Fruit fly (Drosophila melanogaster) whole organism: Measurements from ENCODE around the gene Dus4.

Source experiments
- CG8478 ChIP-seq: fragments of >200 bp; optimal IDR thresholded peaks from 2 replicates; lab custom pipeline; 2018; ENCODE audit warnings: inconsistent platforms
- Dll ChIP-seq: fragments of >200 bp; optimal IDR thresholded peaks from 2 replicates; lab custom pipeline; 2017
- EcR ChIP-seq, 2 experiments: fragments of >200 bp; optimal IDR thresholded peaks; 2 replicates each; lab custom pipeline; 2017; ENCODE audit warnings: missing biosample characterization in 2 of 2, missing genetic modification characterization in 2 of 2, missing genetic modification reagents in 2 of 2
- pan ChIP-seq: fragments of >200 bp; optimal IDR thresholded peaks from 2 replicates; lab custom pipeline; 2017
- psq ChIP-seq: fragments of >200 bp; optimal IDR thresholded peaks from 2 replicates; lab custom pipeline; 2017
- usp ChIP-seq: fragments of >200 bp; optimal IDR thresholded peaks from 2 replicates; lab custom pipeline; 2017; ENCODE audit warnings: missing biosample characterization, missing genetic modification characterization, mixed read lengths

Gene Dus4

dm6 chr2L:19063090-19063692, at the start of gene Dus4:
Gene Dus4, plus strand, starts transcription at chr2L:19063295.
- no peak for TF ChIP-seq EcR (GFP tag; optimal IDR thresholded peaks at IDR 0.05; lab: Kevin White, UChicago)
- TF ChIP-seq psq (lab: Kevin White, UChicago): no peak
- TF ChIP-seq pan (lab: Kevin White, UChicago): no peak
- no peak for TF ChIP-seq Dll (lab: Kevin White, UChicago)
- TF ChIP-seq usp (GFP tag; lab: Kevin White, UChicago): no peak
- no peak for TF ChIP-seq CG8478 (lab: Kevin White, UChicago)

- no peak for TF ChIP-seq Dll (lab: Kevin White, UChicago)
- TF ChIP-seq pan (lab: Kevin White, UChicago): no peak
- no peak for TF ChIP-seq CG8478 (lab: Kevin White, UChicago)
- no peak for TF ChIP-seq psq (lab: Kevin White, UChicago)
- no peak for TF ChIP-seq usp (GFP tag; lab: Kevin White, UChicago)
- TF ChIP-seq EcR (GFP tag; optimal IDR thresholded peaks at IDR 0.05; lab: Kevin White, UChicago): no peak
Measured at dm6 chr2L:19014032-19014880, 48.8 kb upstream of the Dus4 start.

- TF ChIP-seq psq (lab: Kevin White, UChicago) (no peak), EcR (GFP tag; optimal IDR thresholded peaks at IDR 0.05; lab: Kevin White, UChicago) (no peak), Dll (lab: Kevin White, UChicago) (no peak), pan (lab: Kevin White, UChicago) (no peak), usp (GFP tag; lab: Kevin White, UChicago) (no peak), CG8478 (lab: Kevin White, UChicago) (no peak)
Measured at dm6 chr2L:19014881-19015366, 48.2 kb upstream of the Dus4 start.

- TF ChIP-seq EcR (GFP tag; optimal IDR thresholded peaks at IDR 0.05; lab: Kevin White, UChicago) (no peak), Dll (lab: Kevin White, UChicago) (no peak), psq (lab: Kevin White, UChicago) (no peak), pan (lab: Kevin White, UChicago) (no peak), usp (GFP tag; lab: Kevin White, UChicago) (no peak), CG8478 (lab: Kevin White, UChicago) (no peak)
Measured at dm6 chr2L:19015628-19016027, 47.5 kb upstream of the Dus4 start.

- TF ChIP-seq CG8478 (lab: Kevin White, UChicago): no peak
- no peak for TF ChIP-seq pan (lab: Kevin White, UChicago)
- TF ChIP-seq usp (GFP tag; lab: Kevin White, UChicago): no peak
- no peak for TF ChIP-seq EcR (GFP tag; optimal IDR thresholded peaks at IDR 0.05; lab: Kevin White, UChicago)
- TF ChIP-seq psq (lab: Kevin White, UChicago): no peak
- no peak for TF ChIP-seq Dll (lab: Kevin White, UChicago)
Measured at dm6 chr2L:19017060-19017459, 46.0 kb upstream of the Dus4 start.

- TF ChIP-seq CG8478 (lab: Kevin White, UChicago) (no peak), pan (lab: Kevin White, UChicago) (no peak), usp (GFP tag; lab: Kevin White, UChicago) (no peak), EcR (GFP tag; optimal IDR thresholded peaks at IDR 0.05; lab: Kevin White, UChicago) (no peak), psq (lab: Kevin White, UChicago) (no peak), Dll (lab: Kevin White, UChicago) (no peak)
Measured at dm6 chr2L:19018266-19018665, 44.8 kb upstream of the Dus4 start.

- no peak for TF ChIP-seq CG8478 (lab: Kevin White, UChicago)
Measured at dm6 chr2L:19019160-19019592, 43.9 kb upstream of the Dus4 start.

- TF ChIP-seq EcR (GFP tag; optimal IDR thresholded peaks at IDR 0.05; lab: Kevin White, UChicago) (no peak), usp (GFP tag; lab: Kevin White, UChicago) (no peak), Dll (lab: Kevin White, UChicago) (no peak), pan (lab: Kevin White, UChicago) (no peak), CG8478 (lab: Kevin White, UChicago) (no peak), psq (lab: Kevin White, UChicago) (no peak)
Measured at dm6 chr2L:19019640-19020039, 43.5 kb upstream of the Dus4 start.

- no peak for TF ChIP-seq CG8478 (lab: Kevin White, UChicago)
- no peak for TF ChIP-seq Dll (lab: Kevin White, UChicago)
Measured at dm6 chr2L:19021278-19022220, 41.5 kb upstream of the Dus4 start.

- TF ChIP-seq EcR (GFP tag; optimal IDR thresholded peaks at IDR 0.05; lab: Kevin White, UChicago) (no peak), Dll (lab: Kevin White, UChicago) (no peak), pan (lab: Kevin White, UChicago) (no peak), psq (lab: Kevin White, UChicago) (no peak), usp (GFP tag; lab: Kevin White, UChicago) (no peak), CG8478 (lab: Kevin White, UChicago) (no peak)
Measured at dm6 chr2L:19022221-19022516, 40.9 kb upstream of the Dus4 start, which contains the start of gene CG15172. Gene CG15172, plus strand, starts transcription at chr2L:19022417.
